Fruit fly (Drosophila melanogaster) whole organism, embryonic: Measurements from ENCODE around the gene DCP2.

Experiments
- Atf6 ChIP-seq: fragments of 200-800 bp; sonication (Bioruptor generic); IDR thresholded peaks from 2 replicates; pipeline ENCODE4 v1.3.6; 2022; ENCODE audit warnings: missing biosample characterization, missing genetic modification characterization
- CG10959 ChIP-seq: fragments of 200-800 bp; sonication (Bioruptor generic); IDR thresholded peaks from 2 replicates; pipeline ENCODE4 v1.3.6; 2022; ENCODE audit warnings: missing biosample characterization, missing genetic modification characterization
- CG12155 ChIP-seq: fragments of 200-800 bp; sonication (Bioruptor generic); optimal IDR thresholded peaks from 3 replicates; lab custom pipeline; 2016; ENCODE audit warnings: missing biosample characterization, missing genetic modification characterization
- CG12769 ChIP-seq: fragments of 200-800 bp; sonication (Bioruptor generic); optimal IDR thresholded peaks from 2 replicates; lab custom pipeline; 2019; ENCODE audit warnings: missing biosample characterization, mild to moderate bottlenecking, missing genetic modification characterization, moderate library complexity
- CG14050 ChIP-seq: fragments of 200-800 bp; sonication (Bioruptor generic); IDR thresholded peaks from 3 replicates; pipeline ENCODE4 v1.3.6; 2022; ENCODE audit warnings: missing biosample characterization, missing genetic modification characterization
- CG14710 ChIP-seq: fragments of 200-800 bp; sonication (Bioruptor generic); optimal IDR thresholded peaks from 3 replicates; lab custom pipeline; 2019; ENCODE audit warnings: missing biosample characterization, mild to moderate bottlenecking, missing genetic modification characterization, moderate library complexity
- CG15479 ChIP-seq: fragments of 200-800 bp; sonication (Bioruptor generic); optimal IDR thresholded peaks from 3 replicates; lab custom pipeline; 2019; ENCODE audit warnings: missing biosample characterization, mild to moderate bottlenecking, missing genetic modification characterization, moderate library complexity
- CG1602 ChIP-seq: fragments of 200-800 bp; sonication (Bioruptor generic); optimal IDR thresholded peaks from 3 replicates; lab custom pipeline; 2016; ENCODE audit warnings: missing biosample characterization, missing genetic modification characterization
- CG16863 ChIP-seq: fragments of 200-800 bp; sonication (Bioruptor generic); optimal IDR thresholded peaks from 3 replicates; lab custom pipeline; 2016; ENCODE audit warnings: missing biosample characterization, missing genetic modification characterization
- CG17361 ChIP-seq: fragments of 200-800 bp; sonication (Bioruptor generic); IDR thresholded peaks from 3 replicates; pipeline ENCODE4 v1.3.6; 2022; ENCODE audit warnings: missing biosample characterization, missing genetic modification characterization
- CG17568 ChIP-seq: fragments of 200-800 bp; sonication (Bioruptor generic); optimal IDR thresholded peaks from 2 replicates; lab custom pipeline; 2018; ENCODE audit warnings: missing biosample characterization, mild to moderate bottlenecking, missing genetic modification characterization, moderate library complexity
- CG17802 ChIP-seq: fragments of 200-800 bp; sonication (Bioruptor generic); optimal IDR thresholded peaks from 2 replicates; lab custom pipeline; 2018; ENCODE audit warnings: missing biosample characterization, mild to moderate bottlenecking, missing genetic modification characterization, moderate library complexity
- CG1792 ChIP-seq: fragments of 200-800 bp; sonication (Bioruptor generic); optimal IDR thresholded peaks from 2 replicates; lab custom pipeline; 2016; ENCODE audit warnings: missing biosample characterization, missing genetic modification characterization
- CG2116 ChIP-seq: fragments of 200-800 bp; sonication (Bioruptor generic); optimal IDR thresholded peaks from 3 replicates; lab custom pipeline; 2018; ENCODE audit warnings: missing biosample characterization, mild to moderate bottlenecking, missing genetic modification characterization
- CG2129 ChIP-seq: fragments of 200-800 bp; sonication (Bioruptor generic); IDR thresholded peaks from 2 replicates; pipeline ENCODE4 v1.3.6; 2022; ENCODE audit warnings: missing biosample characterization, missing genetic modification characterization; ENCODE audit not compliant: partially characterized antibody
- CG30020 ChIP-seq: fragments of 200-800 bp; optimal IDR thresholded peaks from 2 replicates; lab custom pipeline; 2019; ENCODE audit warnings: missing biosample characterization, mild to moderate bottlenecking, missing genetic modification characterization, moderate library complexity
- CG30431 ChIP-seq: fragments of 200-800 bp; sonication (Bioruptor generic); optimal IDR thresholded peaks from 2 replicates; lab custom pipeline; 2017; ENCODE audit warnings: missing biosample characterization, missing genetic modification characterization
- CG3847 ChIP-seq: fragments of 200-800 bp; sonication (Bioruptor generic); IDR thresholded peaks from 2 replicates; pipeline ENCODE4 v1.3.6; 2022; ENCODE audit warnings: missing biosample characterization, missing genetic modification characterization
- CG5953 ChIP-seq: fragments of 200-800 bp; sonication (Bioruptor generic); IDR thresholded peaks from 2 replicates; pipeline ENCODE4 v1.3.6; 2022; ENCODE audit warnings: missing biosample characterization, missing genetic modification characterization
- CG6254 ChIP-seq: fragments of 200-800 bp; sonication (Bioruptor generic); optimal IDR thresholded peaks from 3 replicates; lab custom pipeline; 2017; ENCODE audit warnings: mild to moderate bottlenecking, missing biosample characterization, missing genetic modification reagents, missing genetic modification characterization
- CG7745 ChIP-seq: fragments of 200-800 bp; sonication (Bioruptor generic); optimal IDR thresholded peaks from 2 replicates; lab custom pipeline; 2018; ENCODE audit warnings: missing biosample characterization, mild to moderate bottlenecking, missing genetic modification characterization, moderate library complexity
- CG7928 ChIP-seq: fragments of 200-800 bp; sonication (Bioruptor generic); optimal IDR thresholded peaks from 2 replicates; lab custom pipeline; 2017; ENCODE audit warnings: missing biosample characterization, mild to moderate bottlenecking, missing genetic modification characterization
- CG9797 ChIP-seq: fragments of 200-800 bp; sonication (Bioruptor generic); optimal IDR thresholded peaks from 3 replicates; lab custom pipeline; 2018; ENCODE audit warnings: missing biosample characterization, mild to moderate bottlenecking, missing genetic modification characterization
- CG9817 ChIP-seq: fragments of 200-800 bp; sonication (Bioruptor generic); optimal IDR thresholded peaks from 2 replicates; lab custom pipeline; 2018; ENCODE audit warnings: missing biosample characterization, mild to moderate bottlenecking, missing genetic modification characterization, moderate library complexity
- CrebB ChIP-seq: fragments of 200-800 bp; sonication (Bioruptor generic); optimal IDR thresholded peaks from 3 replicates; lab custom pipeline; 2018; ENCODE audit warnings: missing biosample characterization, mild to moderate bottlenecking, missing genetic modification characterization
- Drgx ChIP-seq: fragments of 200-800 bp; sonication (Bioruptor generic); IDR thresholded peaks from 2 replicates; pipeline ENCODE4 v1.3.6; 2022; ENCODE audit warnings: missing biosample characterization, missing genetic modification characterization
- Gsc ChIP-seq: fragments of 200-800 bp; sonication (Bioruptor generic); IDR thresholded peaks from 2 replicates; pipeline ENCODE4 v1.3.6; 2022; ENCODE audit warnings: missing biosample characterization, missing genetic modification characterization
- HLHmδ ChIP-seq: fragments of 200-800 bp; sonication (Bioruptor generic); optimal IDR thresholded peaks from 2 replicates; lab custom pipeline; 2018; ENCODE audit warnings: missing biosample characterization, mild to moderate bottlenecking, missing genetic modification characterization, moderate library complexity
- Max ChIP-seq: fragments of 200-800 bp; sonication (Bioruptor generic); optimal IDR thresholded peaks from 2 replicates; lab custom pipeline; 2016; ENCODE audit warnings: missing biosample characterization, mild to moderate bottlenecking, missing genetic modification characterization
- NC2β ChIP-seq: fragments of 200-800 bp; sonication (Bioruptor generic); optimal IDR thresholded peaks from 2 replicates; lab custom pipeline; 2016; ENCODE audit warnings: missing biosample characterization, missing genetic modification characterization
- NfI ChIP-seq: fragments of 200-800 bp; sonication (Bioruptor generic); optimal IDR thresholded peaks from 3 replicates; lab custom pipeline; 2018; ENCODE audit warnings: missing biosample characterization, mild to moderate bottlenecking, missing genetic modification characterization, moderate library complexity
- Oli ChIP-seq: fragments of 200-800 bp; sonication (Bioruptor generic); optimal IDR thresholded peaks from 2 replicates; lab custom pipeline; 2018; ENCODE audit warnings: missing biosample characterization, mild to moderate bottlenecking, missing genetic modification characterization, moderate library complexity
- Optix ChIP-seq: fragments of 200-800 bp; sonication (Bioruptor generic); IDR thresholded peaks from 3 replicates; pipeline ENCODE4 v1.3.6; 2022; ENCODE audit warnings: missing biosample characterization, missing genetic modification characterization
- Scr ChIP-seq: fragments of 200-800 bp; sonication (Bioruptor generic); IDR thresholded peaks from 2 replicates; pipeline ENCODE4 v1.3.6; 2022; ENCODE audit warnings: missing biosample characterization, missing genetic modification characterization; ENCODE audit not compliant: partially characterized antibody
- Stat92E ChIP-seq, 3 experiments: fragments of >200 bp in 2 of 3; fragments of 200-800 bp in 1 of 3; sonication (Bioruptor generic) in 1 of 3; optimal IDR thresholded peaks; 2 replicates each; lab custom pipeline; 2017 to 2019; ENCODE audit warnings: missing biosample characterization in 3 of 3, missing genetic modification characterization in 3 of 3, mild to moderate bottlenecking in 1 of 3, moderate library complexity in 1 of 3
- TFAM ChIP-seq: fragments of 200-800 bp; sonication (Bioruptor generic); optimal IDR thresholded peaks from 2 replicates; lab custom pipeline; 2017; ENCODE audit warnings: missing biosample characterization, missing genetic modification characterization, inconsistent platforms
- Trl ChIP-seq, 3 experiments: fragments of >200 bp in 2 of 3; fragments of 200-800 bp in 1 of 3; sonication (Bioruptor generic) in 1 of 3; optimal IDR thresholded peaks; 2 replicates in 1 of 3; 3 replicates in 2 of 3; lab custom pipeline; 2016 to 2017; ENCODE audit warnings: missing biosample characterization in 1 of 3, missing genetic modification characterization in 1 of 3
- ato ChIP-seq: fragments of 200-800 bp; sonication (Bioruptor generic); IDR thresholded peaks from 2 replicates; pipeline ENCODE4 v1.3.6; 2022; ENCODE audit warnings: missing biosample characterization, missing genetic modification characterization; ENCODE audit not compliant: partially characterized antibody
- btn ChIP-seq: fragments of 200-800 bp; sonication (Bioruptor generic); optimal IDR thresholded peaks from 2 replicates; lab custom pipeline; 2016; ENCODE audit warnings: missing biosample characterization, missing genetic modification characterization
- chn ChIP-seq: fragments of 200-800 bp; sonication (Bioruptor generic); optimal IDR thresholded peaks from 2 replicates; lab custom pipeline; 2016; ENCODE audit warnings: missing biosample characterization, missing genetic modification characterization
- crc ChIP-seq: fragments of 200-800 bp; sonication (Bioruptor generic); optimal IDR thresholded peaks from 2 replicates; lab custom pipeline; 2016; ENCODE audit warnings: missing biosample characterization, missing genetic modification characterization
- dm ChIP-seq: fragments of 200-800 bp; sonication (Bioruptor generic); optimal IDR thresholded peaks from 3 replicates; lab custom pipeline; 2016; ENCODE audit warnings: missing biosample characterization, missing genetic modification characterization
- grn ChIP-seq: fragments of 200-800 bp; sonication (Bioruptor generic); optimal IDR thresholded peaks from 3 replicates; lab custom pipeline; 2017; ENCODE audit warnings: missing biosample characterization, missing genetic modification characterization
- gsb-n ChIP-seq: fragments of 200-800 bp; sonication (Bioruptor generic); optimal IDR thresholded peaks from 3 replicates; lab custom pipeline; 2018; ENCODE audit warnings: missing biosample characterization, mild to moderate bottlenecking, missing genetic modification characterization
- maf-S ChIP-seq: fragments of 200-800 bp; sonication (Bioruptor generic); optimal IDR thresholded peaks from 2 replicates; lab custom pipeline; 2016; ENCODE audit warnings: missing biosample characterization, missing genetic modification characterization
- ranshi ChIP-seq: fragments of 200-800 bp; sonication (Bioruptor generic); IDR thresholded peaks from 2 replicates; pipeline ENCODE4 v1.3.6; 2022; ENCODE audit warnings: missing biosample characterization, missing genetic modification characterization
- seq ChIP-seq: fragments of 200-800 bp; sonication (Bioruptor generic); IDR thresholded peaks from 2 replicates; pipeline ENCODE4 v1.3.6; 2022; ENCODE audit warnings: missing biosample characterization, missing genetic modification characterization
- sob ChIP-seq: fragments of 200-800 bp; sonication (Bioruptor generic); IDR thresholded peaks from 2 replicates; pipeline ENCODE4 v1.3.6; 2022; ENCODE audit warnings: missing biosample characterization, missing genetic modification characterization
- stc ChIP-seq: fragments of 200-800 bp; sonication (Bioruptor generic); IDR thresholded peaks from 2 replicates; pipeline ENCODE4 v1.3.6; 2022; ENCODE audit warnings: missing biosample characterization, missing genetic modification characterization
- tio ChIP-seq: fragments of 200-800 bp; sonication (Bioruptor generic); optimal IDR thresholded peaks from 2 replicates; lab custom pipeline; 2017; ENCODE audit warnings: missing biosample characterization, missing genetic modification characterization, inconsistent platforms
- vfl ChIP-seq: fragments of 200-800 bp; sonication (Bioruptor generic); optimal IDR thresholded peaks from 2 replicates; lab custom pipeline; 2016; ENCODE audit warnings: missing biosample characterization, missing genetic modification characterization

DCP2 gene

DNA sequence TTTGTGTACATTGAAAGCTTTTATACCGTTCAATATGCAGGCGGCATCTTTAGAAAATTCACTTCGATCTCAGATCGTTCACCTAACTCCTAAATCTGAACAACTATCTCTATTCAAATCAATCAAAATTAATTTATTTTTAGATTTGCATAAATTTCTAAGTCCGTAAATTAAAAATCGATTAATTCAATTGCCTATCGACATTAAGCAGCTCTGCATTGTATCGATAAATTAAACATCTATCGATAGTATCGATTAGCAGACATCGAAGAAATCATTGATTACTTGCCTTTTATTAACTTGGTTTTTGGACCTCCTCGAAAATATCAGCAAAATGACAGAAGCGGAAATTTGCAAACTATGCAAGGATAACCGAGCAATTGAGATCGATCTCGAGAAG lies 9.5 kb downstream of the DCP2 start, which contains the start of gene CkIIalpha-i1 (continued):
- TF ChIP-seq CG12769 (tag; lab: Kevin White, UChicago) (no peak), Max (GFP tag; lab: Kevin White, UChicago) (no peak), CrebB (no peak), CG14050 (no peak), Gsc (GFP tag; lab: Robert Waterston, UW) (no peak), CG9817 (tag; lab: Kevin White, UChicago) (no peak), crc (GFP tag; lab: Kevin White, UChicago) (no peak), CG5953 (GFP tag; lab: Robert Waterston, UW) (no peak), ranshi (GFP tag; lab: Robert Waterston, UW) (no peak), TFAM (GFP tag; lab: Kevin White, UChicago) (no peak), CG6254 (GFP tag; lab: Kevin White, UChicago) (no peak), CG17361 (GFP tag; lab: Robert Waterston, UW) (no peak), CG30431 (no peak), Stat92E (GFP tag; optimal IDR thresholded peaks at IDR 0.05; lab: Kevin White, UChicago) (no peak), CG7928 (GFP tag; lab: Kevin White, UChicago) (no peak), Optix (GFP tag; lab: Robert Waterston, UW) (no peak), CG1602 (no peak), CG2116 (GFP tag; lab: Kevin White, UChicago) (peak; percentile 97), HLHmδ (no peak), CG3847 (GFP tag; lab: Robert Waterston, UW) (no peak), NC2β (GFP tag; lab: Kevin White, UChicago) (no peak), sob (GFP tag; lab: Robert Waterston, UW) (no peak), CG1792 (GFP tag; lab: Kevin White, UChicago) (no peak), grn (no peak), CG12155 (GFP tag; lab: Kevin White, UChicago) (no peak), CG14710 (tag; lab: Kevin White, UChicago) (peak; percentile 11), ato (peak; percentile 99), NfI (GFP tag; lab: Kevin White, UChicago) (no peak), CG17568 (GFP tag; lab: Kevin White, UChicago) (no peak), maf-S (GFP tag; lab: Kevin White, UChicago) (no peak), Oli (tag; lab: Kevin White, UChicago) (no peak), Drgx (GFP tag; lab: Robert Waterston, UW) (no peak), gsb-n (tag; lab: Kevin White, UChicago) (no peak), CG10959 (GFP tag; lab: Robert Waterston, UW) (no peak), CG7745 (tag; lab: Kevin White, UChicago) (no peak), seq (GFP tag; lab: Robert Waterston, UW) (no peak), Trl (optimal IDR thresholded peaks at IDR 0.05; lab: Kevin White, UChicago) (no peak), Trl (GFP tag; optimal IDR thresholded peaks at IDR 0.05; lab: Kevin White, UChicago) (no peak), CG2129 (GFP tag; lab: Robert Waterston, UW) (peak; percentile 83; the same call in 1 of the 2 replicates), CG15479 (no peak), chn (GFP tag; lab: Kevin White, UChicago) (no peak), CG30020 (tag; lab: Kevin White, UChicago) (no peak), CG9797 (GFP tag; lab: Kevin White, UChicago) (no peak), dm (GFP tag; lab: Kevin White, UChicago) (no peak), Scr (GFP tag; lab: Robert Waterston, UW) (peak; percentile 94), btn (GFP tag; lab: Kevin White, UChicago) (no peak), Atf6 (no peak), tio (no peak), CG17802 (tag; lab: Kevin White, UChicago) (no peak), CG16863 (GFP tag; lab: Kevin White, UChicago) (no peak), stc (GFP tag; lab: Robert Waterston, UW) (no peak), vfl (GFP tag; lab: Kevin White, UChicago) (no peak)
